Worm (Caenorhabditis elegans) whole organism, midembryonic: ENCODE results near the gene dach-1.

Experiments
- T22C8.4 ChIP-seq: fragments of 200-800 bp; sonication (Bioruptor generic); IDR thresholded peaks from 2 replicates; pipeline ENCODE4 v1.3.6; 2022; ENCODE audit warnings: missing genetic modification characterization, missing compliant biosample characterization
- cog-1 ChIP-seq: sonication (generic microtip); optimal IDR thresholded peaks from 2 replicates; lab custom pipeline; 2016; ENCODE audit warnings: missing genetic modification characterization, missing compliant biosample characterization
- flt-1 ChIP-seq: fragments of 200-800 bp; sonication (Bioruptor generic); IDR thresholded peaks from 2 replicates; pipeline ENCODE4 v1.3.6; 2022; ENCODE audit warnings: missing genetic modification characterization, missing compliant biosample characterization
- klf-2 ChIP-seq: fragments of 200-800 bp; sonication (Bioruptor generic); conservative IDR thresholded peaks from 2 replicates; pipeline ENCODE4 v1.3.6; 2022; ENCODE audit warnings: missing genetic modification reagents, missing genetic modification characterization, missing compliant biosample characterization
- med-1 ChIP-seq: sonication (generic microtip); optimal IDR thresholded peaks from 2 replicates; lab custom pipeline; 2017; ENCODE audit warnings: missing genetic modification characterization, mild to moderate bottlenecking, missing compliant biosample characterization, antibody characterized with exemption, missing genetic modification reagents; ENCODE audit not compliant: insufficient read depth
- ref-1 ChIP-seq: fragments of 200-800 bp; sonication (Bioruptor generic); conservative IDR thresholded peaks from 2 replicates; pipeline ENCODE4 v1.3.6; 2022; ENCODE audit warnings: missing genetic modification reagents, missing genetic modification characterization, missing compliant biosample characterization
- tab-1 ChIP-seq: fragments of 200-800 bp; sonication (Bioruptor generic); IDR thresholded peaks from 2 replicates; pipeline ENCODE4 v1.3.6; 2022; ENCODE audit warnings: missing genetic modification characterization, missing compliant biosample characterization
- ztf-23 ChIP-seq: fragments of 200-800 bp; sonication (Bioruptor generic); IDR thresholded peaks from 2 replicates; pipeline ENCODE4 v1.3.6; 2022; ENCODE audit warnings: missing genetic modification reagents, missing genetic modification characterization, missing compliant biosample characterization
- ztf-29 ChIP-seq: fragments of 200-800 bp; sonication (Bioruptor generic); IDR thresholded peaks from 2 replicates; pipeline ENCODE4 v1.3.6; 2022; ENCODE audit warnings: missing genetic modification reagents, missing genetic modification characterization, missing compliant biosample characterization

The dach-1 gene

ce11 chrV:3974361-3974760 is 24.5 kb downstream of the dach-1 start, which contains the start of gene str-82:
Gene str-82, plus strand, starts transcription at chrV:3974661.
- no peak for TF ChIP-seq ref-1 (GFP tag; lab: Robert Waterston, UW)
- TF ChIP-seq ztf-23 (GFP tag; lab: Robert Waterston, UW) = no peak
- no peak for TF ChIP-seq flt-1
- no peak for TF ChIP-seq med-1 (GFP tag; lab: Kevin White, UChicago)
- no peak for TF ChIP-seq klf-2 (GFP tag; lab: Robert Waterston, UW)
- no peak for TF ChIP-seq tab-1 (GFP tag; lab: Robert Waterston, UW)
- TF ChIP-seq ztf-29 (GFP tag; lab: Robert Waterston, UW) = no peak
- no peak for TF ChIP-seq cog-1 (tag; lab: Kevin White, UChicago)
- no peak for TF ChIP-seq T22C8.4 (GFP tag; lab: Robert Waterston, UW)

- TF ChIP-seq ztf-23 (GFP tag; lab: Robert Waterston, UW) (no peak), tab-1 (GFP tag; lab: Robert Waterston, UW) (no peak), cog-1 (tag; lab: Kevin White, UChicago) (no peak), ztf-29 (GFP tag; lab: Robert Waterston, UW) (no peak)
These were observed 27.1 kb downstream of the dach-1 start, which contains the start of gene str-83 for ce11 chrV:3976964-3977363. Gene str-83, plus strand, starts transcription at chrV:3977264.

ce11 chrV:3979053-3979452 is 29.2 kb downstream of the dach-1 start, which contains the start of gene nlp-34:
Gene nlp-34, minus strand, starts transcription at chrV:3979134.
- no peak for TF ChIP-seq ztf-23 (GFP tag; lab: Robert Waterston, UW)
- TF ChIP-seq tab-1 (GFP tag; lab: Robert Waterston, UW) = no peak
- no peak for TF ChIP-seq T22C8.4 (GFP tag; lab: Robert Waterston, UW)
- no peak for TF ChIP-seq med-1 (GFP tag; lab: Kevin White, UChicago)
- no peak for TF ChIP-seq cog-1 (tag; lab: Kevin White, UChicago)
- TF ChIP-seq flt-1 = no peak
- TF ChIP-seq ref-1 (GFP tag; lab: Robert Waterston, UW) = no peak
- no peak for TF ChIP-seq klf-2 (GFP tag; lab: Robert Waterston, UW)
- TF ChIP-seq ztf-29 (GFP tag; lab: Robert Waterston, UW) = no peak

ce11 chrV:3979819-3980218 is 30.0 kb downstream of the dach-1 start, which contains the start of gene nlp-31:
Gene nlp-31, plus strand, starts transcription at chrV:3980055.
- TF ChIP-seq cog-1 (tag; lab: Kevin White, UChicago) = no peak
- no peak for TF ChIP-seq flt-1
- TF ChIP-seq med-1 (GFP tag; lab: Kevin White, UChicago) = no peak
- no peak for TF ChIP-seq ref-1 (GFP tag; lab: Robert Waterston, UW)
- no peak for TF ChIP-seq ztf-23 (GFP tag; lab: Robert Waterston, UW)
- TF ChIP-seq tab-1 (GFP tag; lab: Robert Waterston, UW) = no peak
- TF ChIP-seq ztf-29 (GFP tag; lab: Robert Waterston, UW) = no peak
- TF ChIP-seq T22C8.4 (GFP tag; lab: Robert Waterston, UW) = no peak
- no peak for TF ChIP-seq klf-2 (GFP tag; lab: Robert Waterston, UW)

ce11 chrV:3980228-3980933 is 30.6 kb downstream of the dach-1 start:
- TF ChIP-seq tab-1 (GFP tag; lab: Robert Waterston, UW) (no peak), med-1 (GFP tag; lab: Kevin White, UChicago) (no peak), flt-1 (no peak), T22C8.4 (GFP tag; lab: Robert Waterston, UW) (no peak), ztf-29 (GFP tag; lab: Robert Waterston, UW) (no peak), klf-2 (GFP tag; lab: Robert Waterston, UW) (no peak), ztf-23 (GFP tag; lab: Robert Waterston, UW) (no peak), ref-1 (GFP tag; lab: Robert Waterston, UW) (no peak), cog-1 (tag; lab: Kevin White, UChicago) (no peak)

- TF ChIP-seq flt-1 (no peak), cog-1 (tag; lab: Kevin White, UChicago) (no peak), med-1 (GFP tag; lab: Kevin White, UChicago) (no peak)
These were observed 31.9 kb downstream of the dach-1 start, which contains the start of gene nlp-30 for ce11 chrV:3981680-3982079. Gene nlp-30, plus strand, starts transcription at chrV:3981980.

- TF ChIP-seq ztf-23 (GFP tag; lab: Robert Waterston, UW) (no peak), T22C8.4 (GFP tag; lab: Robert Waterston, UW) (no peak), ztf-29 (GFP tag; lab: Robert Waterston, UW) (no peak), ref-1 (GFP tag; lab: Robert Waterston, UW) (no peak), cog-1 (tag; lab: Kevin White, UChicago) (no peak), med-1 (GFP tag; lab: Kevin White, UChicago) (no peak), tab-1 (GFP tag; lab: Robert Waterston, UW) (no peak), flt-1 (no peak), klf-2 (GFP tag; lab: Robert Waterston, UW) (no peak)
These were observed 34.4 kb downstream of the dach-1 start, which contains the start of gene nlp-29 for ce11 chrV:3984178-3984577. Gene nlp-29, plus strand, starts transcription at chrV:3984425.

- TF ChIP-seq med-1 (GFP tag; lab: Kevin White, UChicago) = no peak
- TF ChIP-seq tab-1 (GFP tag; lab: Robert Waterston, UW) = no peak
- TF ChIP-seq ztf-29 (GFP tag; lab: Robert Waterston, UW) = no peak
- no peak for TF ChIP-seq T22C8.4 (GFP tag; lab: Robert Waterston, UW)
- TF ChIP-seq ref-1 (GFP tag; lab: Robert Waterston, UW) = no peak
- no peak for TF ChIP-seq ztf-23 (GFP tag; lab: Robert Waterston, UW)
- no peak for TF ChIP-seq flt-1
- no peak for TF ChIP-seq klf-2 (GFP tag; lab: Robert Waterston, UW)
- TF ChIP-seq cog-1 (tag; lab: Kevin White, UChicago) = no peak
These were observed 35.3 kb downstream of the dach-1 start for ce11 chrV:3985104-3985503.

- TF ChIP-seq tab-1 (GFP tag; lab: Robert Waterston, UW) (no peak), ref-1 (GFP tag; lab: Robert Waterston, UW) (no peak), T22C8.4 (GFP tag; lab: Robert Waterston, UW) (no peak), ztf-29 (GFP tag; lab: Robert Waterston, UW) (no peak), ztf-23 (GFP tag; lab: Robert Waterston, UW) (no peak), klf-2 (GFP tag; lab: Robert Waterston, UW) (no peak), cog-1 (tag; lab: Kevin White, UChicago) (no peak), med-1 (GFP tag; lab: Kevin White, UChicago) (no peak), flt-1 (no peak)
These were observed 37.8 kb downstream of the dach-1 start, which contains the start of gene nlp-28 for ce11 chrV:3987616-3988015. Gene nlp-28, plus strand, starts transcription at chrV:3987900.
